Worm (Caenorhabditis elegans) whole organism, L4/young adult: ENCODE results near the gene C16C10.1.

Experiments
- dao-5 ChIP-seq: sonication (generic microtip); optimal IDR thresholded peaks from 2 replicates; lab custom pipeline; 2016; ENCODE audit warnings: missing genotype, missing genetic modification characterization, moderate library complexity, missing compliant biosample characterization
- him-1 ChIP-seq: sonication (generic microtip); optimal IDR thresholded peaks from 2 replicates; lab custom pipeline; 2016; ENCODE audit warnings: missing genotype, missing genetic modification reagents, missing genetic modification characterization, missing compliant biosample characterization

- no peak for TF ChIP-seq dao-5 (tag; lab: Kevin White, UChicago)
- no peak for TF ChIP-seq him-1 (tag; lab: Kevin White, UChicago)
Observed at ce11 chrIII:4160937-4161336, 20.3 kb downstream of the C16C10.1 start, which contains the start of gene C01G12.16.
